Worm (Caenorhabditis elegans): ENCODE measurements around the gene nhr-158.

The nhr-158 gene

ce11 chrV:3913131-3913530 is 39.2 kb upstream of the nhr-158 start:
- TF ChIP-seq set-16 (GFP tag; IDR thresholded peaks at IDR 0.05) (peak; percentile 67), hlh-11 (tag; optimal IDR thresholded peaks at IDR 0.05) (no peak), aha-1 (tag) (peak; percentile 76), unc-62 (GFP tag; optimal IDR thresholded peaks at IDR 0.05 in 1 of 2) (peak in 1 of 2 experiments; percentile 29), unc-62 (tag; optimal IDR thresholded peaks at IDR 0.05) (no peak), dmd-9 (GFP tag; IDR thresholded peaks at IDR 0.05) (no peak), egl-43 (GFP tag; IDR thresholded peaks at IDR 0.05) (0 out of 2 replicates have a peak, but pooled peaks have one; percentile 9), nhr-25 (tag; optimal IDR thresholded peaks at IDR 0.05; ENCODE audit: borderline replicate concordance, insufficient read depth) (no peak)

ce11 chrV:3912472-3912871 is 38.5 kb upstream of the nhr-158 start, which contains the start of gene srx-68:
TSS of gene srx-68 (plus strand) at chrV:3912772.
- TF ChIP-seq ZK337.2 (GFP tag; IDR thresholded peaks at IDR 0.05): no peak
- TF ChIP-seq daf-16 (GFP tag; optimal IDR thresholded peaks at IDR 0.05): no peak
- TF ChIP-seq daf-16 (tag; optimal IDR thresholded peaks at IDR 0.05): no peak
- no peak for TF ChIP-seq arid-1 (GFP tag; conservative IDR thresholded peaks at IDR 0.05)
- TF ChIP-seq D1046.2 (GFP tag; IDR thresholded peaks at IDR 0.05): no peak
- TF ChIP-seq daf-12 (tag; optimal IDR thresholded peaks at IDR 0.05): no peak

ce11 chrV:3905841-3906240 is 31.9 kb upstream of the nhr-158 start, which contains the start of gene nhr-156:
TSS of gene nhr-156 (plus strand) at chrV:3906106.
- TF ChIP-seq pqm-1 (tag; optimal IDR thresholded peaks at IDR 0.05): peak; percentile 3
- TF ChIP-seq nhr-111 (GFP tag; optimal IDR thresholded peaks at IDR 0.05): no peak
- TF ChIP-seq cey-2 (tag; optimal IDR thresholded peaks at IDR 0.05; ENCODE audit: borderline replicate concordance, insufficient read depth): no peak
- peak; percentile 0 for TF ChIP-seq nhr-28 (tag; optimal IDR thresholded peaks at IDR 0.05)
- TF ChIP-seq duxl-1 (tag; optimal IDR thresholded peaks at IDR 0.05; ENCODE audit: poor library complexity): peak; percentile 81

ce11 chrV:3903424-3903823 is 29.5 kb upstream of the nhr-158 start:
- no peak for TF ChIP-seq mep-1 (tag; optimal IDR thresholded peaks at IDR 0.05)
- TF ChIP-seq unc-62 (GFP tag; optimal IDR thresholded peaks at IDR 0.05 in 1 of 2): peak in 1 of 2 experiments; percentile 93
- no peak for TF ChIP-seq unc-62 (tag; optimal IDR thresholded peaks at IDR 0.05)
- no peak for TF ChIP-seq zip-2 (tag; optimal IDR thresholded peaks at IDR 0.05)

ce11 chrV:3902458-3903157 is 28.7 kb upstream of the nhr-158 start, which contains the start of the genes str-229 and srh-190:
TSS of gene str-229 (minus strand) at chrV:3902558.
TSS of gene srh-190 (plus strand) at chrV:3903107.
- TF ChIP-seq lir-3 (tag; optimal IDR thresholded peaks at IDR 0.05) (no peak), nhr-10 (tag; optimal IDR thresholded peaks at IDR 0.05) (no peak), R02D3.7 (tag; optimal IDR thresholded peaks at IDR 0.05) (no peak), zfp-2 (tag; optimal IDR thresholded peaks at IDR 0.05) (no peak), nhr-102 (tag; optimal IDR thresholded peaks at IDR 0.05) (no peak), skn-1 (tag; optimal IDR thresholded peaks at IDR 0.05) (no peak), hmg-1.1 (GFP tag; IDR thresholded peaks at IDR 0.05) (no peak), F10B5.3 (tag; optimal IDR thresholded peaks at IDR 0.05) (no peak), hlh-30 (tag; optimal IDR thresholded peaks at IDR 0.05; ENCODE audit: insufficient read depth) (no peak)

- TF ChIP-seq mdt-29 (GFP tag; IDR thresholded peaks at IDR 0.05) (no peak), vab-7 (GFP tag; IDR thresholded peaks at IDR 0.05) (no peak), lir-3 (tag; optimal IDR thresholded peaks at IDR 0.05) (no peak), nhr-25 (tag; optimal IDR thresholded peaks at IDR 0.05; ENCODE audit: borderline replicate concordance, insufficient read depth) (no peak), nhr-10 (tag; optimal IDR thresholded peaks at IDR 0.05) (no peak), nhr-237 (tag; optimal IDR thresholded peaks at IDR 0.05) (no peak), sdz-12 (GFP tag; optimal IDR thresholded peaks at IDR 0.05) (no peak), ceh-28 (tag; optimal IDR thresholded peaks at IDR 0.05) (no peak), F26F4.8 (GFP tag; conservative IDR thresholded peaks at IDR 0.05) (no peak)
These were observed 26.1 kb upstream of the nhr-158 start, which contains the start of gene irld-22 for ce11 chrV:3900102-3900501. TSS of gene irld-22 (minus strand) at chrV:3900202.

Data from whole organism, L4 larva.